Worm (Caenorhabditis elegans) whole organism, L4 larva: Measurements from ENCODE around the gene dml-1.

ENCODE experiments used
- D1046.2 ChIP-seq: fragments of 200-800 bp; sonication (Bioruptor generic); IDR thresholded peaks from 2 replicates; pipeline ENCODE4 v1.3.6; 2022; ENCODE audit warnings: missing genetic modification characterization, missing compliant biosample characterization
- F26F4.8 ChIP-seq: fragments of 200-800 bp; sonication (Bioruptor generic); conservative IDR thresholded peaks from 2 replicates; pipeline ENCODE4 v1.3.6; 2022; ENCODE audit warnings: missing genetic modification characterization, missing compliant biosample characterization
- T20F7.1 ChIP-seq: fragments of 200-800 bp; sonication (Bioruptor generic); optimal IDR thresholded peaks from 2 replicates; lab custom pipeline; 2018; ENCODE audit warnings: mild to moderate bottlenecking, missing genetic modification characterization, missing compliant biosample characterization
- T26A8.4 ChIP-seq: fragments of 200-800 bp; sonication (Bioruptor generic); IDR thresholded peaks from 2 replicates; pipeline ENCODE4 v1.3.6; 2022; ENCODE audit warnings: missing genetic modification characterization, missing compliant biosample characterization
- Y48G9A.11 ChIP-seq: fragments of 200-800 bp; sonication (Bioruptor generic); IDR thresholded peaks from 2 replicates; pipeline ENCODE4 v1.3.6; 2022; ENCODE audit warnings: missing genetic modification reagents, missing genetic modification characterization, missing compliant biosample characterization
- ZK337.2 ChIP-seq: fragments of 200-800 bp; sonication (Bioruptor generic); IDR thresholded peaks from 2 replicates; pipeline ENCODE4 v1.3.6; 2022; ENCODE audit warnings: missing genetic modification reagents, missing genetic modification characterization, missing compliant biosample characterization
- ZK546.5 ChIP-seq, 2 experiments: sonication (generic microtip); optimal IDR thresholded peaks; 2 replicates each; lab custom pipeline; 2017; ENCODE audit warnings: missing biosample characterization in 2 of 2, missing genetic modification characterization in 2 of 2
- aha-1 ChIP-seq: fragments of 150-350 bp; peaks from one replicate; lab custom pipeline; 2014; ENCODE audit warnings: missing biosample characterization, missing genetic modification characterization
- attf-4 ChIP-seq: sonication (generic microtip); optimal IDR thresholded peaks from 3 replicates; lab custom pipeline; 2017; ENCODE audit warnings: missing biosample characterization, missing genetic modification characterization
- ceh-20 ChIP-seq: fragments of 200-800 bp; sonication (Bioruptor generic); IDR thresholded peaks from 2 replicates; pipeline ENCODE4 v1.3.6; 2022; ENCODE audit warnings: missing genetic modification reagents, missing genetic modification characterization, missing compliant biosample characterization
- ceh-44 ChIP-seq: fragments of 200-800 bp; sonication (Bioruptor generic); IDR thresholded peaks from 2 replicates; pipeline ENCODE4 v1.3.6; 2022; ENCODE audit warnings: missing genetic modification reagents, missing genetic modification characterization, missing compliant biosample characterization
- daf-12 ChIP-seq: fragments of 150-350 bp; optimal IDR thresholded peaks from 2 replicates; lab custom pipeline; 2014; ENCODE audit warnings: missing biosample characterization, missing genetic modification reagents, missing genetic modification characterization
- daf-19 ChIP-seq: fragments of 200-800 bp; sonication (Bioruptor generic); conservative IDR thresholded peaks from 2 replicates; pipeline ENCODE4 v1.3.6; 2022; ENCODE audit warnings: missing genetic modification characterization, missing compliant biosample characterization
- dmd-6 ChIP-seq: fragments of 200-800 bp; sonication (Bioruptor generic); IDR thresholded peaks from 2 replicates; pipeline ENCODE4 v1.3.6; 2022; ENCODE audit warnings: missing genetic modification reagents, missing genetic modification characterization, missing compliant biosample characterization
- dmd-8 ChIP-seq: fragments of 200-800 bp; sonication (Bioruptor generic); IDR thresholded peaks from 2 replicates; pipeline ENCODE4 v1.3.6; 2022; ENCODE audit warnings: missing genetic modification characterization, missing compliant biosample characterization
- dmd-9 ChIP-seq: fragments of 200-800 bp; sonication (Bioruptor generic); IDR thresholded peaks from 2 replicates; pipeline ENCODE4 v1.3.6; 2022; ENCODE audit warnings: missing genetic modification reagents, missing genetic modification characterization, missing compliant biosample characterization
- dve-1 ChIP-seq: sonication (generic microtip); optimal IDR thresholded peaks from 2 replicates; lab custom pipeline; 2017; ENCODE audit warnings: antibody characterized with exemption, mild to moderate bottlenecking, missing genetic modification characterization, missing compliant biosample characterization; ENCODE audit not compliant: insufficient read depth
- egl-27 ChIP-seq: sonication (generic microtip); optimal IDR thresholded peaks from 3 replicates; lab custom pipeline; 2017; ENCODE audit warnings: missing biosample characterization, missing genetic modification reagents, missing genetic modification characterization
- fkh-10 ChIP-seq: fragments of 150-350 bp; optimal IDR thresholded peaks from 2 replicates; lab custom pipeline; 2014; ENCODE audit warnings: missing biosample characterization, missing genetic modification reagents, missing genetic modification characterization
- hlh-30 ChIP-seq: sonication (generic microtip); optimal IDR thresholded peaks from 2 replicates; lab custom pipeline; 2017; ENCODE audit warnings: antibody characterized with exemption, mild to moderate bottlenecking, missing genetic modification characterization, missing compliant biosample characterization; ENCODE audit not compliant: insufficient read depth
- hmg-1.1 ChIP-seq: fragments of 200-800 bp; sonication (Bioruptor generic); IDR thresholded peaks from 2 replicates; pipeline ENCODE4 v1.3.6; 2022; ENCODE audit warnings: missing genetic modification reagents, missing genetic modification characterization, missing compliant biosample characterization
- lin-1 ChIP-seq: fragments of 200-800 bp; sonication (Bioruptor generic); IDR thresholded peaks from 2 replicates; pipeline ENCODE4 v1.3.6; 2022; ENCODE audit warnings: missing genetic modification reagents, missing genetic modification characterization, missing compliant biosample characterization
- lin-15B ChIP-seq: fragments of 150-350 bp; sonication (generic microtip); optimal IDR thresholded peaks from 3 replicates; lab custom pipeline; 2014; ENCODE audit warnings: missing biosample characterization, missing genetic modification characterization
- lin-29 ChIP-seq: fragments of 200-800 bp; sonication (Bioruptor generic); IDR thresholded peaks from 2 replicates; pipeline ENCODE4 v1.3.6; 2022; ENCODE audit warnings: missing genetic modification reagents, missing genetic modification characterization, missing compliant biosample characterization
- lir-3 ChIP-seq: sonication (generic microtip); optimal IDR thresholded peaks from 2 replicates; lab custom pipeline; 2016; ENCODE audit warnings: mild to moderate bottlenecking, missing genetic modification characterization, missing compliant biosample characterization
- mdl-1 ChIP-seq, 2 experiments: fragments of 150-350 bp in 1 of 2; sonication (generic microtip) in 1 of 2; optimal IDR thresholded peaks; 2 replicates each; lab custom pipeline; 2014 to 2017; ENCODE audit warnings: missing biosample characterization in 2 of 2, missing genetic modification characterization in 2 of 2
- nhr-102 ChIP-seq: sonication (generic microtip); optimal IDR thresholded peaks from 2 replicates; lab custom pipeline; 2016; ENCODE audit warnings: mild to moderate bottlenecking, missing genetic modification characterization, moderate library complexity, missing compliant biosample characterization
- nhr-28 ChIP-seq: fragments of 150-350 bp; optimal IDR thresholded peaks from 2 replicates; lab custom pipeline; 2014; ENCODE audit warnings: missing biosample characterization, missing genetic modification characterization
- nhr-77 ChIP-seq: fragments of 150-350 bp; optimal IDR thresholded peaks from 2 replicates; lab custom pipeline; 2014; ENCODE audit warnings: missing biosample characterization, missing genetic modification characterization
- php-3 ChIP-seq: fragments of 200-800 bp; sonication (Bioruptor generic); IDR thresholded peaks from 2 replicates; pipeline ENCODE4 v1.3.6; 2022; ENCODE audit warnings: missing genetic modification reagents, missing genetic modification characterization, missing compliant biosample characterization
- rbr-2 ChIP-seq: sonication (generic microtip); optimal IDR thresholded peaks from 2 replicates; lab custom pipeline; 2016; ENCODE audit warnings: missing genotype, missing genetic modification characterization, missing compliant biosample characterization
- sdz-12 ChIP-seq: fragments of 200-800 bp; sonication (Bioruptor generic); optimal IDR thresholded peaks from 2 replicates; lab custom pipeline; 2018; ENCODE audit warnings: mild to moderate bottlenecking, missing genetic modification characterization, missing compliant biosample characterization
- snpc-4 ChIP-seq: fragments of 150-350 bp; optimal IDR thresholded peaks from 2 replicates; lab custom pipeline; 2014; ENCODE audit warnings: missing biosample characterization, missing genetic modification characterization
- spr-1 ChIP-seq: sonication (generic microtip); optimal IDR thresholded peaks from 2 replicates; lab custom pipeline; 2016; ENCODE audit warnings: mild to moderate bottlenecking, missing genetic modification characterization, missing compliant biosample characterization
- spr-3 ChIP-seq: fragments of 200-800 bp; sonication (Bioruptor generic); optimal IDR thresholded peaks from 2 replicates; lab custom pipeline; 2018; ENCODE audit warnings: mild to moderate bottlenecking, missing genetic modification characterization, missing compliant biosample characterization
- tag-97 ChIP-seq: fragments of 200-800 bp; sonication (Bioruptor generic); IDR thresholded peaks from 2 replicates; pipeline ENCODE4 v1.3.6; 2022; ENCODE audit warnings: missing genetic modification characterization, missing compliant biosample characterization
- tra-1 ChIP-seq: fragments of 200-800 bp; sonication (Bioruptor generic); IDR thresholded peaks from 2 replicates; pipeline ENCODE4 v1.3.6; 2022; ENCODE audit warnings: missing genetic modification reagents, missing genetic modification characterization, missing compliant biosample characterization
- unc-130 ChIP-seq: sonication (generic microtip); optimal IDR thresholded peaks from 2 replicates; lab custom pipeline; 2016; ENCODE audit warnings: missing genetic modification reagents, missing genetic modification characterization, missing compliant biosample characterization
- zfp-2 ChIP-seq: sonication (generic microtip); optimal IDR thresholded peaks from 2 replicates; lab custom pipeline; 2016; ENCODE audit warnings: mild to moderate bottlenecking, missing genetic modification characterization, missing compliant biosample characterization
- zfp-3 ChIP-seq: fragments of 200-800 bp; sonication (Bioruptor generic); conservative IDR thresholded peaks from 2 replicates; pipeline ENCODE4 v1.3.6; 2022; ENCODE audit warnings: missing genetic modification reagents, missing genetic modification characterization, missing compliant biosample characterization
- ztf-11 ChIP-seq: fragments of 150-350 bp; optimal IDR thresholded peaks from 2 replicates; lab custom pipeline; 2014; ENCODE audit warnings: missing biosample characterization, missing genetic modification characterization

dml-1 gene

ce11 chrIV:2841260-2841659, 45.5 kb upstream of the dml-1 start, which contains the start of gene clec-83 (continued):
- TF ChIP-seq ceh-44 (GFP tag; lab: Robert Waterston, UW) = no peak
- TF ChIP-seq Y48G9A.11 (GFP tag; lab: Robert Waterston, UW) = no peak
- TF ChIP-seq T20F7.1 (GFP tag; lab: Kevin White, UChicago) = no peak
- no peak for TF ChIP-seq lin-29
- TF ChIP-seq dve-1 (tag; lab: Kevin White, UChicago) = peak; percentile 29
- no peak for TF ChIP-seq ztf-11 (tag; lab: Kevin White, UChicago)
- no peak for TF ChIP-seq nhr-102 (tag; lab: Kevin White, UChicago)
- TF ChIP-seq ZK546.5 (tag; optimal IDR thresholded peaks at IDR 0.05; lab: Kevin White, UChicago) = no peak
- TF ChIP-seq lin-15B (tag; lab: Kevin White, UChicago) = no peak
- no peak for TF ChIP-seq hmg-1.1 (GFP tag; lab: Robert Waterston, UW)
- TF ChIP-seq nhr-77 (tag; lab: Kevin White, UChicago) = peak; percentile 19
- no peak for TF ChIP-seq rbr-2
- no peak for TF ChIP-seq T26A8.4 (GFP tag; lab: Robert Waterston, UW)
- TF ChIP-seq spr-1 (tag; lab: Kevin White, UChicago) = no peak
- TF ChIP-seq lin-1 (GFP tag; lab: Robert Waterston, UW) = no peak
- peak; percentile 55 for TF ChIP-seq dmd-6 (GFP tag; lab: Robert Waterston, UW)
- no peak for TF ChIP-seq D1046.2
- TF ChIP-seq unc-130 (GFP tag; lab: Kevin White, UChicago) = no peak
- no peak for TF ChIP-seq egl-27 (tag; lab: Kevin White, UChicago)
- no peak for TF ChIP-seq aha-1 (tag; lab: Kevin White, UChicago)
- no peak for TF ChIP-seq daf-12 (tag; lab: Kevin White, UChicago)
- no peak for TF ChIP-seq mdl-1 (tag; optimal IDR thresholded peaks at IDR 0.05; lab: Kevin White, UChicago)
- TF ChIP-seq ZK337.2 = no peak

ce11 chrIV:2842162-2842561, 44.6 kb upstream of the dml-1 start, which contains the start of gene clec-84:
Gene clec-84 (plus strand): TSS chrIV:2842462.
- TF ChIP-seq dmd-8 (GFP tag; lab: Robert Waterston, UW) = no peak
- TF ChIP-seq zfp-2 (tag; lab: Kevin White, UChicago) = no peak
- TF ChIP-seq attf-4 (tag; lab: Kevin White, UChicago) = no peak
- TF ChIP-seq nhr-77 (tag; lab: Kevin White, UChicago) = no peak
- no peak for TF ChIP-seq nhr-28 (tag; lab: Kevin White, UChicago)
- no peak for TF ChIP-seq tag-97 (GFP tag; lab: Robert Waterston, UW)
- no peak for TF ChIP-seq fkh-10 (GFP tag; lab: Kevin White, UChicago)
- no peak for TF ChIP-seq ceh-20 (GFP tag; lab: Robert Waterston, UW)
- no peak for TF ChIP-seq tra-1 (GFP tag; lab: Robert Waterston, UW)
- TF ChIP-seq zfp-3 (GFP tag; lab: Robert Waterston, UW) = no peak
- no peak for TF ChIP-seq egl-27 (tag; lab: Kevin White, UChicago)
- no peak for TF ChIP-seq dmd-6 (GFP tag; lab: Robert Waterston, UW)
- TF ChIP-seq sdz-12 = no peak
- TF ChIP-seq hmg-1.1 (GFP tag; lab: Robert Waterston, UW) = no peak
- TF ChIP-seq snpc-4 (tag; lab: Kevin White, UChicago) = no peak
- no peak for TF ChIP-seq nhr-102 (tag; lab: Kevin White, UChicago)
- no peak for TF ChIP-seq lir-3 (tag; lab: Kevin White, UChicago)
- TF ChIP-seq dmd-9 = no peak
- no peak for TF ChIP-seq F26F4.8 (GFP tag; lab: Robert Waterston, UW)
- TF ChIP-seq rbr-2 = no peak

ce11 chrIV:2843882-2844281, 42.9 kb upstream of the dml-1 start, which contains the start of gene Y54G2A.15:
Gene Y54G2A.15 (minus strand): TSS chrIV:2843982.
- TF ChIP-seq tag-97 (GFP tag; lab: Robert Waterston, UW) (no peak), php-3 (GFP tag; lab: Robert Waterston, UW) (no peak), daf-19 (GFP tag; lab: Robert Waterston, UW) (no peak), ceh-44 (GFP tag; lab: Robert Waterston, UW) (no peak), hlh-30 (tag; lab: Kevin White, UChicago) (no peak), spr-3 (no peak)
